Fruit fly (Drosophila melanogaster) S2 (cell line): Measurements from ENCODE around the gene COX6AL2.

Experiments
- CG8478 ChIP-seq: fragments of >200 bp; optimal IDR thresholded peaks from 2 replicates; lab custom pipeline; 2018
- CTCF ChIP-seq, 2 experiments: fragments of >200 bp; optimal IDR thresholded peaks; 2 replicates each; lab custom pipeline; 2018

DNA sequence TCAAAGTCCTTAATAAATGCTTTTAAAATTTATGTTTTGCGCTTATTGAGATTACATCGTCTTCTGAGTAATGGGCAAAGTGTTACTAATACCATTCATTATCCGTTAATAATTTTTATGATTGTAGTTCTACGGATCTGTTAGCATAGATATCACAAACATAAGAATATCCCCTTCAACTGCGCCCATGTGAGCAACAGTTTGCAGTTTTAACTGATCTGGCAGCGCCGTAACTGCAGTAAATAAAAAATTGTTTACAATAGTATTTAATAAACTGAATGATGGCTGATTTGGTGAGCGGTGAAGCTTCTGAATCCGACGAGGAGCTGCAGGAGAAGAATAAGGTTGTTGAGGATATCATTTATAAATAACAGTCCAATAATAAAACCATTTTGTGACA, 43.9 kb downstream of the COX6AL2 start, which contains the start of gene Blos3:
- TF ChIP-seq CG8478 (lab: Kevin White, UChicago) (no peak), CTCF (optimal IDR thresholded peaks at IDR 0.05; lab: Kevin White, UChicago) (no peak)
